Worm (Caenorhabditis elegans) whole organism, L4 larva: ENCODE measurements around the gene F47B8.4.

ENCODE experiments used
- D1046.2 ChIP-seq: fragments of 200-800 bp; sonication (Bioruptor generic); IDR thresholded peaks from 2 replicates; pipeline ENCODE4 v1.3.6; 2022; ENCODE audit warnings: missing genetic modification characterization, missing compliant biosample characterization
- T26A8.4 ChIP-seq: fragments of 200-800 bp; sonication (Bioruptor generic); IDR thresholded peaks from 2 replicates; pipeline ENCODE4 v1.3.6; 2022; ENCODE audit warnings: missing genetic modification characterization, missing compliant biosample characterization
- Y5F2A.4 ChIP-seq: fragments of 200-800 bp; sonication (Bioruptor generic); optimal IDR thresholded peaks from 2 replicates; lab custom pipeline; 2018; ENCODE audit warnings: mild to moderate bottlenecking, missing genetic modification characterization, missing compliant biosample characterization
- Y75B8A.6 ChIP-seq: fragments of 200-800 bp; sonication (Bioruptor generic); IDR thresholded peaks from 2 replicates; pipeline ENCODE4 v1.3.6; 2022; ENCODE audit warnings: missing genetic modification reagents, missing genetic modification characterization, missing compliant biosample characterization
- ZK546.5 ChIP-seq, 2 experiments: sonication (generic microtip); optimal IDR thresholded peaks; 2 replicates each; lab custom pipeline; 2017; ENCODE audit warnings: missing biosample characterization in 2 of 2, missing genetic modification characterization in 2 of 2
- aha-1 ChIP-seq: fragments of 150-350 bp; peaks from one replicate; lab custom pipeline; 2014; ENCODE audit warnings: missing biosample characterization, missing genetic modification characterization
- aly-2 ChIP-seq: sonication (generic microtip); optimal IDR thresholded peaks from 2 replicates; lab custom pipeline; 2018; ENCODE audit warnings: missing biosample characterization, missing genetic modification characterization
- arid-1 ChIP-seq: fragments of 200-800 bp; sonication (Bioruptor generic); conservative IDR thresholded peaks from 2 replicates; pipeline ENCODE4 v1.3.6; 2022; ENCODE audit warnings: missing genetic modification reagents, missing genetic modification characterization, missing compliant biosample characterization
- attf-4 ChIP-seq: sonication (generic microtip); optimal IDR thresholded peaks from 3 replicates; lab custom pipeline; 2017; ENCODE audit warnings: missing biosample characterization, missing genetic modification characterization
- ceh-32 ChIP-seq: sonication (generic microtip); optimal IDR thresholded peaks from 2 replicates; lab custom pipeline; 2016; ENCODE audit warnings: mild to moderate bottlenecking, missing genetic modification characterization, missing compliant biosample characterization; ENCODE audit not compliant: poor library complexity
- ceh-44 ChIP-seq: fragments of 200-800 bp; sonication (Bioruptor generic); IDR thresholded peaks from 2 replicates; pipeline ENCODE4 v1.3.6; 2022; ENCODE audit warnings: missing genetic modification reagents, missing genetic modification characterization, missing compliant biosample characterization
- ceh-82 ChIP-seq: sonication (generic microtip); optimal IDR thresholded peaks from 2 replicates; lab custom pipeline; 2017; ENCODE audit warnings: missing biosample characterization, missing genetic modification characterization
- ces-1 ChIP-seq: fragments of 150-350 bp; sonication (generic microtip); optimal IDR thresholded peaks from 4 replicates; lab custom pipeline; 2014; ENCODE audit warnings: missing biosample characterization, missing genetic modification reagents, missing genetic modification characterization
- ctbp-1 ChIP-seq: fragments of 200-800 bp; sonication (Bioruptor generic); IDR thresholded peaks from 2 replicates; pipeline ENCODE4 v1.3.6; 2022; ENCODE audit warnings: missing genetic modification reagents, missing genetic modification characterization, missing compliant biosample characterization
- daf-16 ChIP-seq, 3 experiments: sonication (generic microtip); optimal IDR thresholded peaks; 2 replicates each; lab custom pipeline; 2016 to 2017; ENCODE audit warnings: missing genetic modification characterization in 3 of 3, missing genetic modification reagents in 3 of 3, mild to moderate bottlenecking in 2 of 3, missing compliant biosample characterization in 2 of 3, missing biosample characterization in 1 of 3, moderate library complexity in 1 of 3
- dmd-6 ChIP-seq: fragments of 200-800 bp; sonication (Bioruptor generic); IDR thresholded peaks from 2 replicates; pipeline ENCODE4 v1.3.6; 2022; ENCODE audit warnings: missing genetic modification reagents, missing genetic modification characterization, missing compliant biosample characterization
- dpl-1 ChIP-seq: fragments of 150-350 bp; optimal IDR thresholded peaks from 2 replicates; lab custom pipeline; 2014; ENCODE audit warnings: missing biosample characterization, missing genetic modification reagents, missing genetic modification characterization
- egl-27 ChIP-seq: sonication (generic microtip); optimal IDR thresholded peaks from 3 replicates; lab custom pipeline; 2017; ENCODE audit warnings: missing biosample characterization, missing genetic modification reagents, missing genetic modification characterization
- egl-43 ChIP-seq: fragments of 200-800 bp; sonication (Bioruptor generic); IDR thresholded peaks from 2 replicates; pipeline ENCODE4 v1.3.6; 2022; ENCODE audit warnings: missing genetic modification reagents, missing genetic modification characterization, missing compliant biosample characterization
- fkh-10 ChIP-seq: fragments of 150-350 bp; optimal IDR thresholded peaks from 2 replicates; lab custom pipeline; 2014; ENCODE audit warnings: missing biosample characterization, missing genetic modification reagents, missing genetic modification characterization
- hlh-11 ChIP-seq: fragments of 200-800 bp; sonication (Bioruptor generic); optimal IDR thresholded peaks from 2 replicates; lab custom pipeline; 2018; ENCODE audit warnings: mild to moderate bottlenecking, missing genetic modification characterization, missing compliant biosample characterization
- hmg-1.1 ChIP-seq: fragments of 200-800 bp; sonication (Bioruptor generic); IDR thresholded peaks from 2 replicates; pipeline ENCODE4 v1.3.6; 2022; ENCODE audit warnings: missing genetic modification reagents, missing genetic modification characterization, missing compliant biosample characterization
- jun-1 ChIP-seq: fragments of 150-350 bp; optimal IDR thresholded peaks from 2 replicates; lab custom pipeline; 2014; ENCODE audit warnings: missing biosample characterization, missing genetic modification reagents, missing genetic modification characterization
- lim-7 ChIP-seq: fragments of 200-800 bp; sonication (Bioruptor generic); IDR thresholded peaks from 2 replicates; pipeline ENCODE4 v1.3.6; 2022; ENCODE audit warnings: missing genetic modification characterization, missing compliant biosample characterization
- lin-1 ChIP-seq: fragments of 200-800 bp; sonication (Bioruptor generic); IDR thresholded peaks from 2 replicates; pipeline ENCODE4 v1.3.6; 2022; ENCODE audit warnings: missing genetic modification reagents, missing genetic modification characterization, missing compliant biosample characterization
- lin-13 ChIP-seq: fragments of 150-350 bp; optimal IDR thresholded peaks from 2 replicates; lab custom pipeline; 2014; ENCODE audit warnings: missing biosample characterization, missing genetic modification reagents, missing genetic modification characterization
- lin-38 ChIP-seq: fragments of 200-800 bp; sonication (Bioruptor generic); IDR thresholded peaks from 2 replicates; pipeline ENCODE4 v1.3.6; 2022; ENCODE audit warnings: missing genetic modification reagents, missing genetic modification characterization, missing compliant biosample characterization
- lsy-2 ChIP-seq, 2 experiments: fragments of 150-350 bp in 1 of 2; sonication (generic microtip) in 1 of 2; optimal IDR thresholded peaks; 2 replicates each; lab custom pipeline; 2014 to 2017; ENCODE audit warnings: missing biosample characterization in 2 of 2, missing genetic modification characterization in 2 of 2
- madf-5 ChIP-seq, 2 experiments: fragments of 200-800 bp; sonication (Bioruptor generic); IDR thresholded peaks; 2 replicates each; pipeline ENCODE4 v1.3.6; 2022; ENCODE audit warnings: missing compliant biosample characterization in 2 of 2, missing genetic modification characterization in 2 of 2
- mdl-1 ChIP-seq, 2 experiments: fragments of 150-350 bp in 1 of 2; sonication (generic microtip) in 1 of 2; optimal IDR thresholded peaks; 2 replicates each; lab custom pipeline; 2014 to 2017; ENCODE audit warnings: missing biosample characterization in 2 of 2, missing genetic modification characterization in 2 of 2
- mxl-3 ChIP-seq: fragments of 200-800 bp; sonication (Bioruptor generic); optimal IDR thresholded peaks from 2 replicates; lab custom pipeline; 2018; ENCODE audit warnings: mild to moderate bottlenecking, missing genetic modification characterization, missing compliant biosample characterization
- nhr-237 ChIP-seq: sonication (generic microtip); optimal IDR thresholded peaks from 2 replicates; lab custom pipeline; 2017; ENCODE audit warnings: missing biosample characterization, missing genetic modification characterization
- nhr-28 ChIP-seq: fragments of 150-350 bp; optimal IDR thresholded peaks from 2 replicates; lab custom pipeline; 2014; ENCODE audit warnings: missing biosample characterization, missing genetic modification characterization
- nhr-48 ChIP-seq: sonication (generic microtip); optimal IDR thresholded peaks from 2 replicates; lab custom pipeline; 2016; ENCODE audit warnings: mild to moderate bottlenecking, missing genetic modification characterization, missing compliant biosample characterization
- pha-4 ChIP-seq, 2 experiments: fragments of 150-350 bp in 1 of 2; fragments of 200-800 bp in 1 of 2; sonication (Bioruptor generic) in 1 of 2; IDR thresholded peaks in 1 of 2; optimal IDR thresholded peaks in 1 of 2; 2 replicates each; pipeline versions ENCODE4 v1.3.6 to Lab custom; 2014 to 2022; ENCODE audit warnings: missing genetic modification characterization in 2 of 2, missing genetic modification reagents in 2 of 2, missing biosample characterization in 1 of 2, missing compliant biosample characterization in 1 of 2
- pqm-1 ChIP-seq: sonication (generic microtip); optimal IDR thresholded peaks from 2 replicates; lab custom pipeline; 2017; ENCODE audit warnings: missing biosample characterization, missing genetic modification characterization
- rbr-2 ChIP-seq: sonication (generic microtip); optimal IDR thresholded peaks from 2 replicates; lab custom pipeline; 2016; ENCODE audit warnings: missing genotype, missing genetic modification characterization, missing compliant biosample characterization
- set-16 ChIP-seq: fragments of 200-800 bp; sonication (Bioruptor generic); IDR thresholded peaks from 2 replicates; pipeline ENCODE4 v1.3.6; 2022; ENCODE audit warnings: missing genetic modification reagents, missing genetic modification characterization, missing compliant biosample characterization
- spr-1 ChIP-seq: sonication (generic microtip); optimal IDR thresholded peaks from 2 replicates; lab custom pipeline; 2016; ENCODE audit warnings: mild to moderate bottlenecking, missing genetic modification characterization, missing compliant biosample characterization
- tag-97 ChIP-seq: fragments of 200-800 bp; sonication (Bioruptor generic); IDR thresholded peaks from 2 replicates; pipeline ENCODE4 v1.3.6; 2022; ENCODE audit warnings: missing genetic modification characterization, missing compliant biosample characterization
- tra-1 ChIP-seq: fragments of 200-800 bp; sonication (Bioruptor generic); IDR thresholded peaks from 2 replicates; pipeline ENCODE4 v1.3.6; 2022; ENCODE audit warnings: missing genetic modification reagents, missing genetic modification characterization, missing compliant biosample characterization
- vab-7 ChIP-seq: fragments of 200-800 bp; sonication (Bioruptor generic); IDR thresholded peaks from 2 replicates; pipeline ENCODE4 v1.3.6; 2022; ENCODE audit warnings: missing genetic modification reagents, missing genetic modification characterization, missing compliant biosample characterization
- zag-1 ChIP-seq: fragments of 150-350 bp; optimal IDR thresholded peaks from 2 replicates; lab custom pipeline; 2014; ENCODE audit warnings: missing biosample characterization, missing genetic modification characterization
- zfp-2 ChIP-seq: sonication (generic microtip); optimal IDR thresholded peaks from 2 replicates; lab custom pipeline; 2016; ENCODE audit warnings: mild to moderate bottlenecking, missing genetic modification characterization, missing compliant biosample characterization
- zfp-3 ChIP-seq: fragments of 200-800 bp; sonication (Bioruptor generic); conservative IDR thresholded peaks from 2 replicates; pipeline ENCODE4 v1.3.6; 2022; ENCODE audit warnings: missing genetic modification reagents, missing genetic modification characterization, missing compliant biosample characterization

Gene F47B8.4

ce11 chrV:14368272-14369052 is 44.0 kb upstream of the F47B8.4 start (continued):
- TF ChIP-seq T26A8.4 (GFP tag; lab: Robert Waterston, UW), result peak; percentile 17; the same call in 1 of the 2 replicates
- no peak for TF ChIP-seq zag-1 (tag; lab: Kevin White, UChicago)
- TF ChIP-seq lin-38 (GFP tag; lab: Robert Waterston, UW), result no peak; the same call in 1 of the 2 replicates
- no peak for TF ChIP-seq zfp-3 (GFP tag; lab: Robert Waterston, UW)
- TF ChIP-seq set-16 (GFP tag; lab: Robert Waterston, UW), result peak; percentile 91
- no peak for TF ChIP-seq jun-1 (tag; lab: Kevin White, UChicago)
- peak; percentile 80 for TF ChIP-seq nhr-48
- TF ChIP-seq zfp-2 (tag; lab: Kevin White, UChicago), result no peak
- no peak for TF ChIP-seq daf-16 (GFP tag; optimal IDR thresholded peaks at IDR 0.05; lab: Kevin White, UChicago)
- peak; percentile 65 for TF ChIP-seq daf-16 (tag; optimal IDR thresholded peaks at IDR 0.05; lab: Kevin White, UChicago)
- TF ChIP-seq dmd-6 (GFP tag; lab: Robert Waterston, UW), result peak; percentile 66
- peak; percentile 56; the same call in 1 of the 2 replicates for TF ChIP-seq ctbp-1
- TF ChIP-seq tra-1, result 0 out of 2 replicates have a peak, but pooled peaks have one; percentile 46
- TF ChIP-seq Y5F2A.4 (GFP tag; lab: Kevin White, UChicago), result peak; percentile 3
- no peak for TF ChIP-seq ceh-32 (tag; lab: Kevin White, UChicago)
- TF ChIP-seq nhr-237 (tag; lab: Kevin White, UChicago), result no peak
- TF ChIP-seq aly-2 (tag; lab: Kevin White, UChicago), result no peak
- TF ChIP-seq hmg-1.1 (GFP tag; lab: Robert Waterston, UW), result peak; percentile 84
- TF ChIP-seq attf-4 (tag; lab: Kevin White, UChicago), result no peak
- TF ChIP-seq egl-43 (GFP tag; lab: Robert Waterston, UW), result no peak; the same call in none of the 2 replicates
- TF ChIP-seq pha-4 (GFP tag; IDR thresholded peaks at IDR 0.05; lab: Robert Waterston, UW), result no peak
- TF ChIP-seq pha-4 (tag; optimal IDR thresholded peaks at IDR 0.05; lab: Kevin White, UChicago), result no peak
- peak; percentile 86 for TF ChIP-seq mxl-3 (GFP tag; lab: Kevin White, UChicago)
- TF ChIP-seq lin-1 (GFP tag; lab: Robert Waterston, UW), result 0 out of 2 replicates have a peak, but pooled peaks have one; percentile 10
- TF ChIP-seq fkh-10 (GFP tag; lab: Kevin White, UChicago), result no peak
- no peak for TF ChIP-seq lin-13
- TF ChIP-seq, all 104 proteins: peak for 32

- TF ChIP-seq lim-7 (GFP tag; lab: Robert Waterston, UW), result no peak
- peak; percentile 87 for TF ChIP-seq nhr-48
- TF ChIP-seq nhr-237 (tag; lab: Kevin White, UChicago), result no peak
- TF ChIP-seq ceh-82, result no peak
- TF ChIP-seq lsy-2 (tag; optimal IDR thresholded peaks at IDR 0.05; lab: Kevin White, UChicago), result peak; percentile 65 to 79
- TF ChIP-seq madf-5 (GFP tag; IDR thresholded peaks at IDR 0.05; lab: Robert Waterston, UW), result no peak
- TF ChIP-seq arid-1 (GFP tag; lab: Robert Waterston, UW), result peak; percentile 50; the same call in 1 of the 2 replicates
- TF ChIP-seq spr-1 (tag; lab: Kevin White, UChicago), result peak; percentile 70
- peak; percentile 96 for TF ChIP-seq hlh-11 (tag; lab: Kevin White, UChicago)
- TF ChIP-seq ceh-32 (tag; lab: Kevin White, UChicago), result peak; percentile 65
- peak; percentile 87 to 92 for TF ChIP-seq mdl-1 (tag; optimal IDR thresholded peaks at IDR 0.05; lab: Kevin White, UChicago)
- peak; percentile 55 for TF ChIP-seq dmd-6 (GFP tag; lab: Robert Waterston, UW)
- TF ChIP-seq ceh-44 (GFP tag; lab: Robert Waterston, UW), result peak; percentile 21; the same call in 1 of the 2 replicates
- TF ChIP-seq aha-1 (tag; lab: Kevin White, UChicago), result peak; percentile 96
- peak; percentile 87 for TF ChIP-seq rbr-2
- no peak for TF ChIP-seq ZK546.5 (tag; optimal IDR thresholded peaks at IDR 0.05; lab: Kevin White, UChicago)
- peak; percentile 58 for TF ChIP-seq egl-27 (tag; lab: Kevin White, UChicago)
- 0 out of 2 replicates have a peak, but pooled peaks have one; percentile 66 for TF ChIP-seq T26A8.4 (GFP tag; lab: Robert Waterston, UW)
- peak; percentile 76 for TF ChIP-seq mxl-3 (GFP tag; lab: Kevin White, UChicago)
- TF ChIP-seq vab-7 (GFP tag; lab: Robert Waterston, UW), result peak; percentile 34; the same call in 1 of the 2 replicates
- no peak for TF ChIP-seq pqm-1 (tag; lab: Kevin White, UChicago)
- peak; percentile 52 for TF ChIP-seq fkh-10 (GFP tag; lab: Kevin White, UChicago)
- peak; percentile 45 for TF ChIP-seq attf-4 (tag; lab: Kevin White, UChicago)
- no peak for TF ChIP-seq Y75B8A.6 (GFP tag; lab: Robert Waterston, UW)
- peak; percentile 78 for TF ChIP-seq nhr-28 (tag; lab: Kevin White, UChicago)
- TF ChIP-seq tag-97 (GFP tag; lab: Robert Waterston, UW), result no peak
- peak; percentile 22 for TF ChIP-seq ces-1 (GFP tag; lab: Kevin White, UChicago)
- no peak for TF ChIP-seq D1046.2 (GFP tag; lab: Robert Waterston, UW)
- TF ChIP-seq dpl-1 (GFP tag; lab: Kevin White, UChicago), result peak; percentile 44
Observed at ce11 chrV:14366487-14366962, 42.1 kb upstream of the F47B8.4 start.
